Worm (Caenorhabditis elegans) whole organism, L1 larva: ENCODE measurements around the gene eol-1.

Experiments used
- C16A3.4 ChIP-seq: fragments of 150-350 bp; optimal IDR thresholded peaks from 2 replicates; lab custom pipeline; 2014; ENCODE audit warnings: missing biosample characterization, missing genetic modification characterization
- aha-1 ChIP-seq: fragments of 150-350 bp; optimal IDR thresholded peaks from 2 replicates; lab custom pipeline; 2014; ENCODE audit warnings: missing biosample characterization, missing genetic modification characterization
- alr-1 ChIP-seq: fragments of 200-800 bp; sonication (Bioruptor generic); optimal IDR thresholded peaks from 2 replicates; lab custom pipeline; 2018; ENCODE audit warnings: borderline replicate concordance, mild to moderate bottlenecking, missing genetic modification characterization, missing compliant biosample characterization
- aly-2 ChIP-seq: fragments of 150-350 bp; optimal IDR thresholded peaks from 2 replicates; lab custom pipeline; 2014; ENCODE audit warnings: missing biosample characterization, missing genetic modification characterization
- blmp-1 ChIP-seq: fragments of 150-350 bp; optimal IDR thresholded peaks from 2 replicates; lab custom pipeline; 2014; ENCODE audit warnings: missing biosample characterization, missing genetic modification characterization
- ceh-63 ChIP-seq: fragments of 200-800 bp; sonication (Bioruptor generic); optimal IDR thresholded peaks from 2 replicates; lab custom pipeline; 2018; ENCODE audit warnings: mild to moderate bottlenecking, missing genetic modification characterization, missing compliant biosample characterization
- ceh-82 ChIP-seq, 3 experiments: fragments of 150-350 bp in 1 of 3; sonication (generic microtip) in 2 of 3; optimal IDR thresholded peaks; 2 replicates each; lab custom pipeline; 2014 to 2017; ENCODE audit warnings: missing biosample characterization in 3 of 3, missing genetic modification characterization in 3 of 3
- ceh-88 ChIP-seq: fragments of 200-800 bp; sonication (Bioruptor generic); IDR thresholded peaks from 2 replicates; pipeline ENCODE4 v1.3.6; 2022; ENCODE audit warnings: missing genetic modification characterization, missing compliant biosample characterization
- dsc-1 ChIP-seq: sonication (generic microtip); optimal IDR thresholded peaks from 2 replicates; lab custom pipeline; 2016; ENCODE audit warnings: mild to moderate bottlenecking, missing genetic modification characterization, missing compliant biosample characterization
- efl-1 ChIP-seq, 4 experiments: fragments of 150-350 bp; optimal IDR thresholded peaks in 3 of 4; peaks in 1 of 4; 1 replicate in 1 of 4; 2 replicates in 3 of 4; lab custom pipeline; 2014; ENCODE audit warnings: missing biosample characterization in 2 of 4, missing genetic modification characterization in 2 of 4, missing genetic modification reagents in 2 of 4
- elt-2 ChIP-seq: sonication (generic microtip); optimal IDR thresholded peaks from 2 replicates; lab custom pipeline; 2016; ENCODE audit warnings: missing genetic modification characterization, mild to moderate bottlenecking, inconsistent platforms, missing compliant biosample characterization, missing genetic modification reagents
- fkh-10 ChIP-seq: sonication (generic microtip); optimal IDR thresholded peaks from 2 replicates; lab custom pipeline; 2017; ENCODE audit warnings: missing biosample characterization, missing genetic modification reagents, missing genetic modification characterization
- fkh-4 ChIP-seq: sonication (generic microtip); optimal IDR thresholded peaks from 2 replicates; lab custom pipeline; 2016; ENCODE audit warnings: missing compliant biosample characterization, missing genetic modification characterization, borderline replicate concordance
- fkh-8 ChIP-seq: sonication (generic microtip); optimal IDR thresholded peaks from 2 replicates; lab custom pipeline; 2016; ENCODE audit warnings: mild to moderate bottlenecking, missing genetic modification characterization, missing compliant biosample characterization
- grh-1 ChIP-seq: fragments of 200-800 bp; sonication (Bioruptor generic); IDR thresholded peaks from 2 replicates; pipeline ENCODE4 v1.3.6; 2022; ENCODE audit warnings: missing genetic modification reagents, missing genetic modification characterization, missing compliant biosample characterization
- hlh-17 ChIP-seq: fragments of 200-800 bp; sonication (Bioruptor generic); optimal IDR thresholded peaks from 2 replicates; lab custom pipeline; 2018; ENCODE audit warnings: missing genetic modification characterization, mild to moderate bottlenecking, missing compliant biosample characterization, moderate library complexity, borderline replicate concordance
- hlh-4 ChIP-seq: sonication (generic microtip); optimal IDR thresholded peaks from 2 replicates; lab custom pipeline; 2016; ENCODE audit warnings: mild to moderate bottlenecking, missing genetic modification characterization, missing compliant biosample characterization
- irx-1 ChIP-seq: sonication (generic microtip); optimal IDR thresholded peaks from 2 replicates; lab custom pipeline; 2016; ENCODE audit warnings: missing genetic modification characterization, missing compliant biosample characterization
- isw-1 ChIP-seq: fragments of 200-800 bp; sonication (Bioruptor generic); IDR thresholded peaks from 2 replicates; pipeline ENCODE4 v1.3.6; 2022; ENCODE audit warnings: missing genetic modification characterization, missing compliant biosample characterization
- lin-13 ChIP-seq: fragments of 150-350 bp; optimal IDR thresholded peaks from 2 replicates; lab custom pipeline; 2014; ENCODE audit warnings: missing biosample characterization, missing genetic modification reagents, missing genetic modification characterization
- lsy-2 ChIP-seq, 2 experiments: fragments of 150-350 bp; optimal IDR thresholded peaks; 2 replicates each; lab custom pipeline; 2014; ENCODE audit warnings: missing biosample characterization in 2 of 2, missing genetic modification characterization in 2 of 2
- mab-9 ChIP-seq: fragments of 200-800 bp; sonication (Bioruptor generic); IDR thresholded peaks from 2 replicates; pipeline ENCODE4 v1.3.6; 2022; ENCODE audit warnings: missing genetic modification reagents, missing genetic modification characterization, missing compliant biosample characterization
- mdl-1 ChIP-seq, 2 experiments: fragments of 150-350 bp; optimal IDR thresholded peaks; 2 replicates each; lab custom pipeline; 2014 to 2017; ENCODE audit warnings: missing biosample characterization in 2 of 2, missing genetic modification characterization in 2 of 2, inconsistent platforms in 1 of 2
- mef-2 ChIP-seq: fragments of 150-350 bp; optimal IDR thresholded peaks from 2 replicates; lab custom pipeline; 2014; ENCODE audit warnings: missing biosample characterization, missing genetic modification characterization
- nhr-11 ChIP-seq: fragments of 150-350 bp; optimal IDR thresholded peaks from 2 replicates; lab custom pipeline; 2014; ENCODE audit warnings: missing biosample characterization, missing genetic modification characterization
- nhr-12 ChIP-seq: sonication (generic microtip); optimal IDR thresholded peaks from 2 replicates; lab custom pipeline; 2017; ENCODE audit warnings: missing biosample characterization, missing genetic modification characterization
- nhr-237 ChIP-seq: fragments of 150-350 bp; optimal IDR thresholded peaks from 2 replicates; lab custom pipeline; 2014; ENCODE audit warnings: missing biosample characterization, missing genetic modification characterization
- nhr-28 ChIP-seq: fragments of 150-350 bp; optimal IDR thresholded peaks from 2 replicates; lab custom pipeline; 2014; ENCODE audit warnings: missing biosample characterization, missing genetic modification characterization
- nhr-47 ChIP-seq: sonication (generic microtip); optimal IDR thresholded peaks from 2 replicates; lab custom pipeline; 2016; ENCODE audit warnings: mild to moderate bottlenecking, missing genetic modification characterization, moderate library complexity, missing compliant biosample characterization
- nhr-71 ChIP-seq: sonication (generic microtip); optimal IDR thresholded peaks from 2 replicates; lab custom pipeline; 2016; ENCODE audit warnings: mild to moderate bottlenecking, missing genetic modification characterization, moderate library complexity, missing compliant biosample characterization
- pag-3 ChIP-seq: sonication (generic microtip); optimal IDR thresholded peaks from 2 replicates; lab custom pipeline; 2017; ENCODE audit warnings: missing genetic modification characterization, mild to moderate bottlenecking, missing compliant biosample characterization, antibody characterized with exemption, borderline replicate concordance; ENCODE audit not compliant: insufficient read depth
- snu-23 ChIP-seq: sonication (generic microtip); optimal IDR thresholded peaks from 2 replicates; lab custom pipeline; 2016; ENCODE audit warnings: missing genetic modification characterization, missing compliant biosample characterization
- sox-4 ChIP-seq: sonication (generic microtip); optimal IDR thresholded peaks from 2 replicates; lab custom pipeline; 2016; ENCODE audit warnings: missing genetic modification characterization, missing compliant biosample characterization
- sptf-1 ChIP-seq: fragments of 150-350 bp; optimal IDR thresholded peaks from 2 replicates; lab custom pipeline; 2014; ENCODE audit warnings: missing biosample characterization, missing genetic modification characterization
- swsn-7 ChIP-seq: sonication (generic microtip); optimal IDR thresholded peaks from 2 replicates; lab custom pipeline; 2016; ENCODE audit warnings: missing genetic modification characterization, missing compliant biosample characterization
- tbx-2 ChIP-seq: sonication (generic microtip); optimal IDR thresholded peaks from 2 replicates; lab custom pipeline; 2016; ENCODE audit warnings: missing genetic modification characterization, missing compliant biosample characterization
- unc-30 ChIP-seq: sonication (generic microtip); optimal IDR thresholded peaks from 2 replicates; lab custom pipeline; 2017; ENCODE audit warnings: missing biosample characterization, missing genetic modification characterization
- unc-86 ChIP-seq: sonication (generic microtip); optimal IDR thresholded peaks from 2 replicates; lab custom pipeline; 2016; ENCODE audit warnings: missing genetic modification characterization, missing compliant biosample characterization
- vab-15 ChIP-seq: sonication (generic microtip); optimal IDR thresholded peaks from 2 replicates; lab custom pipeline; 2017; ENCODE audit warnings: missing genotype, mild to moderate bottlenecking, missing genetic modification characterization, missing compliant biosample characterization
- xbp-1 ChIP-seq: sonication (generic microtip); optimal IDR thresholded peaks from 2 replicates; lab custom pipeline; 2016; ENCODE audit warnings: missing genetic modification characterization, missing compliant biosample characterization

Gene eol-1

ce11 chrV:14026194-14026593, 45.5 kb upstream of the eol-1 start, which contains the start of gene T08G5.2:
TSS of gene T08G5.2 (minus strand) at chrV:14026294.
- no peak for TF ChIP-seq nhr-47 (tag; lab: Kevin White, UChicago)
- TF ChIP-seq grh-1, result no peak
- no peak for TF ChIP-seq xbp-1 (tag; lab: Kevin White, UChicago)
- no peak for TF ChIP-seq hlh-4
- TF ChIP-seq unc-30 (tag; lab: Kevin White, UChicago), result no peak
- no peak for TF ChIP-seq snu-23
- no peak for TF ChIP-seq mef-2 (tag; lab: Kevin White, UChicago)
- TF ChIP-seq ceh-82 (tag; optimal IDR thresholded peaks at IDR 0.05; lab: Kevin White, UChicago), result no peak
- TF ChIP-seq aly-2 (tag; lab: Kevin White, UChicago), result no peak
- no peak for TF ChIP-seq isw-1 (GFP tag; lab: Robert Waterston, UW)
- no peak for TF ChIP-seq fkh-10 (GFP tag; lab: Kevin White, UChicago)
- no peak for TF ChIP-seq mdl-1 (tag; optimal IDR thresholded peaks at IDR 0.05; lab: Kevin White, UChicago)
- no peak for TF ChIP-seq aha-1 (tag; lab: Kevin White, UChicago)
- TF ChIP-seq hlh-17 (GFP tag; lab: Kevin White, UChicago), result no peak
- TF ChIP-seq sox-4 (tag; lab: Kevin White, UChicago), result no peak
- TF ChIP-seq, all 84 proteins: peak for 0

ce11 chrV:14023074-14023473, 42.4 kb upstream of the eol-1 start, which contains the start of gene T08G5.15:
TSS of gene T08G5.15 (minus strand) at chrV:14023174.
- TF ChIP-seq pag-3 (tag; lab: Kevin White, UChicago), result no peak
- no peak for TF ChIP-seq lin-13 (GFP tag; lab: Kevin White, UChicago)
- peak; percentile 21 for TF ChIP-seq sox-4 (tag; lab: Kevin White, UChicago)
- TF ChIP-seq, all 84 proteins: peak for 1

ce11 chrV:14018640-14019039, 37.9 kb upstream of the eol-1 start, which contains the start of the genes mtl-2 and T08G5.1:
TSS of gene mtl-2 (minus strand) at chrV:14018673.
TSS of gene T08G5.1 (plus strand) at chrV:14018766.
- TF ChIP-seq fkh-8 (tag; lab: Kevin White, UChicago) (no peak), nhr-12 (tag; lab: Kevin White, UChicago) (no peak), efl-1 (optimal IDR thresholded peaks at IDR 0.05; lab: Kevin White, UChicago) (no peak), efl-1 (GFP tag; optimal IDR thresholded peaks at IDR 0.05 in 1 of 2; lab: Kevin White, UChicago) (peak in 1 of 2 experiments; percentile 68), swsn-7 (tag; lab: Kevin White, UChicago) (no peak), mef-2 (tag; lab: Kevin White, UChicago) (no peak), elt-2 (tag; lab: Kevin White, UChicago) (peak; percentile 61)

- no peak for TF ChIP-seq snu-23
- no peak for TF ChIP-seq vab-15
- no peak for TF ChIP-seq irx-1 (tag; lab: Kevin White, UChicago)
- TF ChIP-seq nhr-11 (tag; lab: Kevin White, UChicago), result no peak
- no peak for TF ChIP-seq alr-1 (tag; lab: Kevin White, UChicago)
- TF ChIP-seq mef-2 (tag; lab: Kevin White, UChicago), result no peak
- TF ChIP-seq nhr-237, result no peak
Observed at ce11 chrV:14017476-14017875, 36.8 kb upstream of the eol-1 start, which contains the start of gene srh-308. TSS of gene srh-308 (minus strand) at chrV:14017576.

ce11 chrV:14014395-14014794, 33.7 kb upstream of the eol-1 start, which contains the start of gene end-3:
TSS of gene end-3 (plus strand) at chrV:14014695.
- no peak for TF ChIP-seq dsc-1 (tag; lab: Kevin White, UChicago)
- TF ChIP-seq fkh-10 (GFP tag; lab: Kevin White, UChicago), result no peak
- TF ChIP-seq vab-15, result no peak
- no peak for TF ChIP-seq tbx-2 (tag; lab: Kevin White, UChicago)
- no peak for TF ChIP-seq unc-86 (tag; lab: Kevin White, UChicago)
- no peak for TF ChIP-seq C16A3.4 (tag; lab: Kevin White, UChicago)
- TF ChIP-seq nhr-28 (tag; lab: Kevin White, UChicago), result no peak
- no peak for TF ChIP-seq ceh-82 (tag; optimal IDR thresholded peaks at IDR 0.05; lab: Kevin White, UChicago)
- TF ChIP-seq blmp-1, result no peak
- TF ChIP-seq pag-3 (tag; lab: Kevin White, UChicago), result no peak
- TF ChIP-seq hlh-4, result no peak
- no peak for TF ChIP-seq lsy-2 (tag; optimal IDR thresholded peaks at IDR 0.05; lab: Kevin White, UChicago)
- TF ChIP-seq ceh-63 (GFP tag; lab: Kevin White, UChicago), result no peak
- TF ChIP-seq mab-9 (GFP tag; lab: Robert Waterston, UW), result no peak
- TF ChIP-seq sptf-1 (tag; lab: Kevin White, UChicago), result no peak
- TF ChIP-seq irx-1 (tag; lab: Kevin White, UChicago), result no peak
- TF ChIP-seq fkh-4 (tag; lab: Kevin White, UChicago), result no peak
- no peak for TF ChIP-seq nhr-71 (tag; lab: Kevin White, UChicago)
- TF ChIP-seq unc-30 (tag; lab: Kevin White, UChicago), result no peak
- TF ChIP-seq ceh-88 (GFP tag; lab: Robert Waterston, UW), result no peak
